Worm (Caenorhabditis elegans): ENCODE measurements around the gene nlp-29.

DNA sequence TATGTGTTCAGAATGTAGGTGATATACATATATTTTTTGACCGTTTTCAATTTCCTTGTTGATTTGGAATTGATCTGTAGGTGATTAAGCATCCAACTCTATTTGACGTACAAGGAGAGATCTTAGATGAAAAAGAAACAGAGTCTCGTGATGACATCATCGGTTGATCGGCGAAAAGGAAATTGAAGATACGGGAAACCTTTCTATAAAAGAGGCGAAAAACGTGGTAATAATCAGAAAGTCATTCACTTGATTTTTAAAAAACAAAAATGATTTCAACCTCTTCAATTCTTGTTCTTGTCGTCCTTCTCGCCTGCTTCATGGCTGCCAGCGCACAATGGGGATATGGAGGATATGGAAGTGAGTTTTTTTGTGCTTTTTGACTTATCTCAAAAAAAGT lies at the start of gene nlp-29:
- no peak for TF ChIP-seq nhr-12 (tag; optimal IDR thresholded peaks at IDR 0.05)
- no peak for TF ChIP-seq mab-5 (tag; optimal IDR thresholded peaks at IDR 0.05)

All from whole organism, mixed stage, embryonic.